Fruit fly (Drosophila melanogaster) whole organism, adult: Measurements from ENCODE around the gene CG33270.
A peak's percentile ranks its signal among the peaks of the same experiment; 100 is the strongest.

Experiments used
- cic ChIP-seq: fragments of 200-800 bp; sonication (Bioruptor generic); optimal IDR thresholded peaks from 2 replicates; lab custom pipeline; 2017; ENCODE audit warnings: missing biosample characterization, mild to moderate bottlenecking, missing genetic modification characterization, moderate library complexity
- kay ChIP-seq: fragments of 200-800 bp; sonication (Bioruptor generic); peaks from one replicate; lab custom pipeline; 2016; ENCODE audit warnings: missing biosample characterization, missing genetic modification characterization, borderline replicate concordance

DNA sequence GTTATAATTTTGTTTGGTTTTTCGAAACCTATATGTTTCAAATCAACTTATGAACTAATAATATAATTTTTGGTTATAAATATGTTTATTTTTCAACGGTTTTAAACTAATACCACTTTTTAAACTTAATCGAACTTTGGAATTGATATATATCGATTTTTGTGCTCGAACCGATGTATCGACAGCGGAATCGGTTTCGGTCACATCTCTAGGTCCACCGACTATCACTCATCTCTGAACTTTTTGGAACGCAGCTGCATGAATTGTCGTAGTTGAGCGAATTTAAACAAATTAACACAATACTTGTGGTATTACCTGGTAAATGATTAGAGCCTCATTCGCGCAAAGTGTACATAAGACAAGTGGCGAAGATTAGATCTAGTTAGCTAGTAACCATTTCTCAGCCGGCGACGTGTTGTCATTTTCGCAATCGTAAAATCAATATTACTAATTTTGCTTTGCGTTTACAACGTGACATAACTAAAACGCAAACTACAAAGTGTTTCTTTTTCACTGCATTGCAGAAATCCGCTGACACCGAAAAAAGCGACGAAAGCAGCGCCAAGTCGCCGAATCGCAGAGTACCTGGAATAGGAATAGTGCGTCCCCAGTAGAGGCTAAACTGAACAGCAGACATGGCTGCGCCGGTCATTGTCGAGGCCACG is 49.5 kb upstream of the CG33270 start, which contains the start of gene Apt1:
- TF ChIP-seq cic (GFP tag; lab: Kevin White, UChicago) (no peak), kay (GFP tag; lab: Kevin White, UChicago) (peak; percentile 29)
